Worm (Caenorhabditis elegans) whole organism, young adult: ENCODE measurements around the gene akap-1.

Experiments
- F57A8.1 ChIP-seq: fragments of 200-800 bp; sonication (Bioruptor generic); optimal IDR thresholded peaks from 2 replicates; lab custom pipeline; 2018; ENCODE audit warnings: mild to moderate bottlenecking, missing genetic modification characterization, moderate library complexity, missing compliant biosample characterization
- madf-10 ChIP-seq: sonication (generic microtip); optimal IDR thresholded peaks from 2 replicates; lab custom pipeline; 2016; ENCODE audit warnings: mild to moderate bottlenecking, missing genetic modification characterization, missing compliant biosample characterization

DNA sequence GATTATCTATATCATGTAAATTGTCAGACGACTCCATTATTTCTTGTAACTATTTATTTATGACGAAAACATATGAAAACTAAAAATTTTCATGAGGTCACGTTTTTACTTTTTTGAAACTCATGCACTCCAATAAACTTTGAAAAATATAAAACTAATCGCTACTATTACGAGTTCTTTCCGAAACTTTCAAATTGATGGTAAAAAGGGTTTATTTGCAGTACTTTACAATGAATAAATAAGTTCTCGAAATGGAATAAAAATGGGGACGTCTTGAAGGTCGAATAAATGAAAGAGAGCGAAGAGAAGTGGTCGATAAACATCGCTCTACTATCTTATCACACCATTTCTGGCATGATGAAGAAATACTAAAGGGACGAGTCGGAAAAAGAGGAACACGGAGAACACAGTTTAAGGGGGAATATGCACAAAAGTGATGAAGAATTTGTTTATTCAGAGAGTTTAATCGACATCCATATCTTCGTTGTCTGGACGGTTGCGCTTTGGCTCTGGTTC lies 13.2 kb upstream of the akap-1 start, which contains the start of gene let-767:
- TF ChIP-seq F57A8.1 (GFP tag; lab: Kevin White, UChicago) (no peak), madf-10 (tag; lab: Kevin White, UChicago) (no peak)
